Worm (Caenorhabditis elegans): ENCODE results near the gene C06A12.3.

The C06A12.3 gene

DNA sequence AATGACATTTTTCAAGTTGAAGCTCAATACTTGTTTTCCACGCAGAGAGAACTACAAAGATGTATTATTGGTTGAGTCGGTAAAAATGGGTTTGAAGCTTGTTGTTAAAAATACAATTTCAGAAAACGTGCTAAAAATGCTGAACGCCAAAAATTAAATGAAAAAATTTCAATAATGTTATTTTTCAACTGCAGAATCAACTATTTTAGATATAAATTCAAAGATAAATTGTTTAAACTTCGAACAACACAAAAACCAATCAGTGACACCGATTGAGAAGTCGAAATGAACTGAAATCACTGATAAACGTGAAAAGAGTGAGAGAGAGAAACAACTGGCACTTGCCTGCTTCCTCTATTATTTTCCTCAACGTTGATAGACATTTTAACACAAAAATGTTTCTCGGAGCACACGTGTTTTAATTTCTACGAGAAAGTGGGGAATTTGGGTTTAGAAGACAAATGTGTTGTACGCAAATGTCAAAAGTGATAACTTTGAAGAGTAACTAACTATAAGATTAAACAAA is 40.0 kb upstream of the C06A12.3 start, which contains the start of gene T02D1.8:
T02D1.8 (minus strand) TSS at position 51 of the 526 bp plus-strand sequence.
- TF ChIP-seq nhr-6 (tag; optimal IDR thresholded peaks at IDR 0.05) = no peak
- peak; percentile 74 for TF ChIP-seq fos-1 (tag; optimal IDR thresholded peaks at IDR 0.05)

DNA sequence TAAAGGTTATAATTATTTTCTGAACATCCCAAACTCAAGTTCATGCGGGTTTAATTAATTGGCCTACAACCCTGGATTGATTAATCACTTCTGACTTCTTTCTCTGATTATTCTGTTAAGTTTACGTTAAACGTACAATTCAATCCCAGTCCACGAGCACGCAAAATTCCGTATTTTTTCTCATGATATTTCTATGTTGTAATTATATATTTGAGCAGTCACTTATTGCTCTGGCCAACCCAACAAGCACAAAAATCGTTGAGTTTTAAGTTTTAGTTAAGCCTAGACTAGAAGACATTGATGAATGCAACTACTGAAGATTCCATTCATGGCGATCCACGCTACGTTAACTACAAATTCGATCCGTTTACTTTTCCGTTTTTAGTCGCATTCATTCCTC is 31.6 kb upstream of the C06A12.3 start, which contains the start of gene sru-15:
sru-15 (plus strand) TSS at position 301 of the 400 bp plus-strand sequence.
- TF ChIP-seq F13H6.1 (tag; optimal IDR thresholded peaks at IDR 0.05) = no peak
- TF ChIP-seq nhr-77 (tag; optimal IDR thresholded peaks at IDR 0.05) = no peak
- no peak for TF ChIP-seq lin-11 (tag; optimal IDR thresholded peaks at IDR 0.05)
- no peak for TF ChIP-seq elt-3 (tag; optimal IDR thresholded peaks at IDR 0.05)
- no peak for TF ChIP-seq sem-4 (tag; optimal IDR thresholded peaks at IDR 0.05)
- TF ChIP-seq unc-62 (GFP tag; optimal IDR thresholded peaks at IDR 0.05) = no peak
- no peak for TF ChIP-seq nhr-6 (tag; optimal IDR thresholded peaks at IDR 0.05)
- no peak for TF ChIP-seq ama-1 (optimal IDR thresholded peaks at IDR 0.05)
- no peak for TF ChIP-seq nhr-11 (tag; optimal IDR thresholded peaks at IDR 0.05)
- no peak for TF ChIP-seq nhr-23 (tag; optimal IDR thresholded peaks at IDR 0.05)
- TF ChIP-seq egl-27 (tag; optimal IDR thresholded peaks at IDR 0.05) = no peak
- TF ChIP-seq mdl-1 (tag; optimal IDR thresholded peaks at IDR 0.05) = no peak
- no peak for TF ChIP-seq lsy-2 (tag; optimal IDR thresholded peaks at IDR 0.05)
- no peak for TF ChIP-seq R02D3.7 (tag; optimal IDR thresholded peaks at IDR 0.05)
- no peak for TF ChIP-seq ceh-82 (tag; optimal IDR thresholded peaks at IDR 0.05)
- TF ChIP-seq blmp-1 (tag; optimal IDR thresholded peaks at IDR 0.05; ENCODE audit: insufficient read depth) = no peak
- no peak for TF ChIP-seq dmd-4 (tag; optimal IDR thresholded peaks at IDR 0.05)
- TF ChIP-seq ZK546.5 (tag; optimal IDR thresholded peaks at IDR 0.05) = no peak
- no peak for TF ChIP-seq skn-1 (tag; optimal IDR thresholded peaks at IDR 0.05)
- TF ChIP-seq Y55F3AM.14 (GFP tag; optimal IDR thresholded peaks at IDR 0.05) = no peak

- no peak for TF ChIP-seq aly-2 (tag; optimal IDR thresholded peaks at IDR 0.05)
- TF ChIP-seq crh-2 (tag; optimal IDR thresholded peaks at IDR 0.05) = no peak
- TF ChIP-seq ztf-1 (GFP tag; conservative IDR thresholded peaks at IDR 0.05) = no peak
- no peak for TF ChIP-seq skn-1 (tag; optimal IDR thresholded peaks at IDR 0.05)
- TF ChIP-seq nhr-23 (tag; optimal IDR thresholded peaks at IDR 0.05) = no peak
- TF ChIP-seq nhr-77 (tag; optimal IDR thresholded peaks at IDR 0.05) = no peak
- TF ChIP-seq nhr-6 (tag; optimal IDR thresholded peaks at IDR 0.05) = no peak
- no peak for TF ChIP-seq lin-11 (tag; optimal IDR thresholded peaks at IDR 0.05)
- TF ChIP-seq gmeb-1 (tag; optimal IDR thresholded peaks at IDR 0.05) = no peak
- no peak for TF ChIP-seq F13H6.1 (tag; optimal IDR thresholded peaks at IDR 0.05)
- TF ChIP-seq nhr-12 (tag; optimal IDR thresholded peaks at IDR 0.05) = no peak
- no peak for TF ChIP-seq sem-4 (tag; optimal IDR thresholded peaks at IDR 0.05)
- TF ChIP-seq ztf-11 (tag; optimal IDR thresholded peaks at IDR 0.05) = no peak
- TF ChIP-seq nhr-25 (tag; optimal IDR thresholded peaks at IDR 0.05) = no peak
- no peak for TF ChIP-seq egl-27 (tag; optimal IDR thresholded peaks at IDR 0.05)
Measured at ce11 chrIV:17399455-17399854, 28.1 kb upstream of the C06A12.3 start, which contains the start of gene T02D1.4. T02D1.4 (plus strand) TSS chrIV:17399755.

ce11 chrIV:17405530-17405929 is 22.0 kb upstream of the C06A12.3 start, which contains the start of gene pmp-4:
pmp-4 (minus strand) TSS chrIV:17405630.
- TF ChIP-seq crh-2 (tag; optimal IDR thresholded peaks at IDR 0.05) (no peak), ztf-1 (GFP tag; conservative IDR thresholded peaks at IDR 0.05) (no peak), blmp-1 (tag; optimal IDR thresholded peaks at IDR 0.05; ENCODE audit: insufficient read depth) (no peak), fos-1 (tag; optimal IDR thresholded peaks at IDR 0.05) (peak; percentile 10)

- TF ChIP-seq nhr-21 (tag; optimal IDR thresholded peaks at IDR 0.05) (no peak), nhr-77 (tag; optimal IDR thresholded peaks at IDR 0.05) (no peak), lin-13 (GFP tag; optimal IDR thresholded peaks at IDR 0.05) (no peak), C34F6.9 (tag; optimal IDR thresholded peaks at IDR 0.05) (no peak), snpc-4 (tag; optimal IDR thresholded peaks at IDR 0.05) (no peak), crh-2 (tag; optimal IDR thresholded peaks at IDR 0.05) (peak; percentile 10), gmeb-1 (tag; optimal IDR thresholded peaks at IDR 0.05) (peak; percentile 3), blmp-1 (tag; optimal IDR thresholded peaks at IDR 0.05; ENCODE audit: insufficient read depth) (peak; percentile 57), unc-55 (GFP tag; optimal IDR thresholded peaks at IDR 0.05) (no peak), sem-4 (tag; optimal IDR thresholded peaks at IDR 0.05) (no peak), sma-9 (GFP tag; optimal IDR thresholded peaks at IDR 0.05) (peak; percentile 54), sma-9 (tag; optimal IDR thresholded peaks at IDR 0.05) (no peak), zag-1 (tag; optimal IDR thresholded peaks at IDR 0.05) (no peak), lin-11 (tag; optimal IDR thresholded peaks at IDR 0.05) (no peak), fos-1 (tag; optimal IDR thresholded peaks at IDR 0.05) (peak; percentile 6), alr-1 (tag; optimal IDR thresholded peaks at IDR 0.05) (no peak), ztf-4 (tag; optimal IDR thresholded peaks at IDR 0.05) (no peak), peb-1 (tag; optimal IDR thresholded peaks at IDR 0.05) (no peak), mdl-1 (tag; optimal IDR thresholded peaks at IDR 0.05) (no peak), Y55F3AM.14 (GFP tag; optimal IDR thresholded peaks at IDR 0.05) (no peak), nhr-129 (tag; optimal IDR thresholded peaks at IDR 0.05) (peak; percentile 19), R02D3.7 (tag; optimal IDR thresholded peaks at IDR 0.05) (no peak), ceh-82 (tag; optimal IDR thresholded peaks at IDR 0.05) (no peak), dmd-4 (tag; optimal IDR thresholded peaks at IDR 0.05) (no peak)
Measured at ce11 chrIV:17406119-17406518, 21.4 kb upstream of the C06A12.3 start.
